Fruit fly (Drosophila melanogaster): ENCODE results near the gene CG15772.

Gene CG15772

DNA sequence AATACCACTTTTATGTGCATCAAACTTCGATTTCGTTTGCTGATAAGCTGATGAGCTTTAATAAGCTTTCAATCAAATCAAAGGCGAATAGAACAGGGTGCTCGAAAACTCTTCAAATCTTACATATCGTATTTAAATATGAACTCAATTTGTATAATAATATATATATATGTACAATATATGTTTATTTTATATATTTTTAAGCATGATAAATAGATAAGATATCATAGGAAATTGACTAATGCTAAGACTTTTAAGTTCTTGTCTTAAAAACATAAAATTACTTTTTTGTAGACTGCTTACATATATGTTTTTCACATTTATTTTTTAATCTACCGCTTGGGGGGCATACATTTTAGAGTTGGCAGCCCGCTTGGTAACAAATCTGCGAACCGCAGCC lies at the start of gene CG15772:
Gene CG15772, plus strand, starts transcription at position 301 of the 400 bp plus-strand sequence.
- TF ChIP-seq CTCF (optimal IDR thresholded peaks at IDR 0.05), result no peak
- TF ChIP-seq CG8478 (optimal IDR thresholded peaks at IDR 0.05), result no peak

DNA sequence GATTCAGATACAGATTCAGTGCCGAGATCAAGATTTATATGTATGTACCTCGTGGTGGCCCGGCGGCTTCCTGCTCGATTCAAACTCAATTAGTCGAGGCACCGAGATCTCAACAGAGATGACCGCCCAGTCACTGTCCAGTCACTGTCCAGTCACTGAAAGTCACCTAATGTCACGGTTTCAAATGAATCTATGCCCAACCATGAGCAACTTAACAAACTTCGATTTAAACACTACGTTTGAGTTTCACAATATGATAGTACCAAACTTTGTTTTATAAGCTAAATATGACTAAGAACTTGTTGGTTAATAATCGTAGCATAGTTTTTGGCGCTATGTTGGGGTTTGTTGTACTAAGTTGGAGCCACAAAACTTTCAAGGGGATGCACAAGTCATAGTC lies 47.0 kb upstream of the CG15772 start:
- no peak for TF ChIP-seq CG8478 (optimal IDR thresholded peaks at IDR 0.05)
- TF ChIP-seq CTCF (optimal IDR thresholded peaks at IDR 0.05), result no peak

DNA sequence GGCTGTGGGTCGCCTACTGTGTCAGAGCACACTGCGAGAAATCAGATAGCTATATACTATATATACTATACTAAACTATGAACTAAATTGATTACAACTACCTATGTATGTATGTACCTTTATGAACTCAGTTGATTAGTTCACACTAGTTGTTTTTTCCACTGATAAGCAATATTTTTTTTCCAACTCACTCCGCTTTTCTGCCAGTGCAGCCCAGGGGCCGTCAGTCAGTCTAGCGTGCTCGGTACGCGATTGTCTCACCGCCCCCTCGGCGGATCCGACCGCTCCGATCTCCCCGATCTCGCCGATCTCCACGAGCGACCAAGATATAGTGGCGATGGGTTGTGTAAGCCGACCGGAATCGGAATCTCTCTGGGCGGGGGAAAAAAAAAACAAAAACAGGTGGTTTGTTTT lies 46.1 kb upstream of the CG15772 start:
- no peak for TF ChIP-seq CG8478 (optimal IDR thresholded peaks at IDR 0.05)
- TF ChIP-seq CTCF (optimal IDR thresholded peaks at IDR 0.05), result no peak

DNA sequence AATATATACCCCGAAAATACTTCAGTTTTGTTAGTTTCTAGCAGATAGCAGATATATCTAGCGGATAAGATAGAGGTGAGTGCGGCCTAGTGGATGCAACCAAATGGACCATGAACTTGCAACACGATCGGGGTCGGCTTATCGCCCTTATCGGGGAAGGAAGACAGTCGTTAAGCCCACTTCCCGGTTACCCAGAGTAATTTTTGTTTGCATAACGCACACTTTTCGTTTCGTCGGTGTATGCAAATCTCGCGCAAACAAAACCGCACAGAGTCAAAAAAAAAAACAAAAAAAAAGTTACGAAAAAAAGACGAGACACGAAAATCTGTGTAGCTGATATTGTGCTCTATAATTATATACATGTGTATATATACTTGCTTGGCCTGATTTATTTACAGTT lies 39.1 kb upstream of the CG15772 start:
- TF ChIP-seq CG8478 (optimal IDR thresholded peaks at IDR 0.05) (no peak), CTCF (optimal IDR thresholded peaks at IDR 0.05) (no peak)

DNA sequence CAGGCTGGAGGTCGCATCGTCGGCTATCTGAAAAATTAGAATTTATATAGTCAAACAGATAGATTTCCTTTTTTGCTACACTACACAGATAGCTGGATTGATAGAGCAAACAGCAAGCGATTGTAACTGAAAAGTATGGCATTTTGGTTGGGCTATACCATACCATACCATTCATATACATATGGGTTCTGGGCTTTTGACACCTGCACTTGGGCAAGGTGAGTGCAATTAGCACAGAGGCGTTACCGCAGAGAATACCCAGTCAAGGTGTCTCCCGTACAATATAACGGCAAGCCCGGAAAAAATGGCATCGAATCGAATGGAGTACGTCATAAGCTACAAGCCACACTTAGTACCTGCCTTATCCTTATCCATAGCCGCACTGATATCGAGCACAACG lies 37.3 kb upstream of the CG15772 start:
- no peak for TF ChIP-seq CTCF (optimal IDR thresholded peaks at IDR 0.05)
- TF ChIP-seq CG8478 (optimal IDR thresholded peaks at IDR 0.05), result no peak

DNA sequence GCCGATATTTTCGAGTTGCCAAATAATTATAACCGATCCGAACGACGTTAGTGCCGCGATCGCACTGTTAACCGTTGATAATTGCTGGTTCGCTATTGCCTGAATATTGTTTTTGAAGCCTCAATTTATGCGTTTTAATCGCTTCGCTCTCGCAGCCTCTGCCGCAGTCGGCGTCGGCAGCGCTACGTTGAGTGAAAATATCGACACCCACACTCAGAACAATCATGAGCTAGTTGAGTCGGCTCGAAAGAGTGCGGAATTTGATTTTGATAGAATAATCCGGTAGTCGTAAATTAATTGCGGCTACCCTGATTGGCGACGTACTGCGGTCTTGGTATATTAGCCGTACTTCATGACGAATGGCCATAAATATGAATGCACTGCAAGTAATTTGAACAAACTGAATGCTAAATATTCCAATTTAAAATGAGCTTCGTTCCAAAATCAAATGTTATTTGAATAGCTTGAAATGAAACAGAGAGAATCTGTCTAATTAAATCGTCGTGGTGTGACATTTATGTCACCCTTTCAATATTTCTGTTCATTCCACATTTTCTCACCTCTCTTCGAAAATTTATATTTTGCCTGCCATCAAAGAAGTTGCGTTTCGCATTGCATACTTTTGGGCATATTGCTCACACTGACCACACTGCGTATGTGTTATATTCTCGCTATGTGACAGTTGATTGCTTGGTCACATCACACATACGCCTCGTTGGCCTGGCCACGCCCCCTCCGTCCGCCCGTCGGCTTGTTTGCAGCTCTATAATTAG lies 36.4 kb upstream of the CG15772 start:
- TF ChIP-seq CTCF (optimal IDR thresholded peaks at IDR 0.05) (no peak), CG8478 (optimal IDR thresholded peaks at IDR 0.05) (no peak)

DNA sequence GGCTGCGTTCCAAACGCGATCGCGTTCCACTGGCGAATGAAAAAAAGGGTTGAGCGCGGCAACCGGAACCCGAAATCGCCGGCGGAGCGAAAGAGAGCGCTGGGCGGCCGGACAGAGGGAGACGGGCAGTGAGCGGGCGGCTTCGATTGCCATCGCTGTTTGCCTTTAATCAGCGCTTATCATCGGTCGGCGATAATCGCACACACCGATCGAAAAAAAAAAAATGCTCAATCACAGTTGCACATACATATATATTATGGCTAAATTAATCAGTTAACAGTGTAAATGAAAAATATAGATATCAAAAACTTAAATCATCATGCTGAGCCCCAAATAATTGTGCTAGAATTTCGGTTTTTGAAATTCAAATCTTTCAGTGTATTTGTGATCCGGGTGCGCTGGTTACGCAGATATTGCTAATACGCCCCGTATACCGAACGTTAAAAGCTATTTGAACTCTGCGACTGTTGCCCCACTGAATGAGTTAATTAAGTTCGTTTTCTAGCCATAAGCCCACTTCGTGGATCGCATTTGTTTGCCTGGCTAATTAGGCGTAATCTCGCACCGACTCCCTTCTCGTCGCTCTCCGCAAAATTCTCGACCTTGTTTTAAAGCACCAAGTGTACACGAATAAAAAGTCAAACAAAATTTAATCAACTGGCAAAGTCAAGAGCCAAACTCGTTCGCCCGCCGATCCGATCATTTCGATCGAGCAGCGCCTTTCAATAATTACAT lies 34.1 kb upstream of the CG15772 start, which contains the start of gene CG33080:
Gene CG33080, minus strand, starts transcription at position 38 of the 735 bp plus-strand sequence.
- no peak for TF ChIP-seq CG8478 (optimal IDR thresholded peaks at IDR 0.05)
- no peak for TF ChIP-seq CTCF (optimal IDR thresholded peaks at IDR 0.05)

DNA sequence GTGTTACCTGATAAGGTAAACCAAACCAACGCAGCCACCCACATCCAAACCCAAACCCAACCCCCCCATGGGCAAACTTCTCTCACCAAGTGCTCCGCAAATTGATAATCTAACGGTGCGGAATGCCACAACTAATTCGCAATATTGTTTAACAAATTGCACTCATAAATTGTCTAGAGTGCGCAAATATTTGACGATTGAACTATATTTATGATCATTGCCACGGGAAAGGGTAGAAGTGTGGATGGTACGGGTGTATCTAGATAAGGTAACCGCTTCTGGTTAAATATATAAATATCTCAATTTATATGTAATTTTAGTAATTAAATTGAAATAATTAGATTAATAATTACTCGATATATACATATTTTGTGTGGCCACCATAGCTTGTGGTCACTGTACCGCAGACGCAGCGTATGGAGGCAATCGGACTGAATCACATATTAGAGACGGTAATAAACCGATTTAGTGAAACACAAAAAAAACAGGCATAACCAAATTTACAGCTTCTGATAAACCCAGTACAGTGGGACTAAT lies 33.5 kb upstream of the CG15772 start:
- no peak for TF ChIP-seq CTCF (optimal IDR thresholded peaks at IDR 0.05)

DNA sequence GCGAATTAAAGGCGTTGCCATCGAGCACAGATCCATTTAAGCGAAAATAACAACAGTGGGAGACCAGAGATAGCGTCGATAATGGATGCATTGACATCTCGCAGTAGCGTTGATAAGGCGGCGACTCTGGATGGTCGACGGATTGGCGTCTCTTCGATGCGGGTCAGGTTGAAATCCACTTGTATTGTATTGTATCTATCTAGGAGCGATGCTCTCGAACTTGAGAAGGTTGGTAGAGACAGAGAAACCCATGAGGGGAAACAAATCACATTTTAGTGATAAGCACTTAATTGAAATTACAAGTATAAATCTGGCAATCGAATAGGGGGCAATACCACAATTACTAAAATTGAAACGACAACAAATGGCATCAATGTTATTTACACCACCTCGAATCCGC lies 28.5 kb upstream of the CG15772 start:
- TF ChIP-seq CTCF (optimal IDR thresholded peaks at IDR 0.05) (no peak), CG8478 (optimal IDR thresholded peaks at IDR 0.05) (no peak)

DNA sequence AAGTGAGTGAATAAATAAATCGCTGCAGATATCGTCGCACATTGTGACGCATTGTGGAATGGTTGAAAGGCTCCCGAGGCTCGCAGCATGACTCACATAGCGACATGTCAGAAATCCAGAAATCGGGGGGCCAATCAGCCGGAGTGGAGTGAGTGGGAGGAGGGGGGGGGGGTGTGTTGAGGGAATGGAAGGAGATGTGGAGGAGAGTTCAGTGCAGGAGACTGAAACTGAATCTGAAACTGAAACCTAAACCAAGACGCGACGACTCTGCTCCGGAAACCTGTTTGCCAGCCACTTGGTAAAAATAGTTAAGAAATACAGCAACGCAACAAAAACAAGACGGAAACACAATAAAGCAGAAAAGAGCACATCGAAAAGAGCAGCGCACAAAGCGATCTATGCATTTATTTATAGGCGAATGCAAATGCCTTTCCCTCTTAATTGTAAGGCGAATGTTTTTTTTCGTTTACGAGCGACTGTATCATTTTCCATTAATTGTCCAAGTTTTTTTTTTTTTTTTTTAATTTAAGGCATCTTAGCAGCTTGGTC lies 27.8 kb upstream of the CG15772 start:
- TF ChIP-seq CG8478 (optimal IDR thresholded peaks at IDR 0.05) (no peak), CTCF (optimal IDR thresholded peaks at IDR 0.05) (no peak)

DNA sequence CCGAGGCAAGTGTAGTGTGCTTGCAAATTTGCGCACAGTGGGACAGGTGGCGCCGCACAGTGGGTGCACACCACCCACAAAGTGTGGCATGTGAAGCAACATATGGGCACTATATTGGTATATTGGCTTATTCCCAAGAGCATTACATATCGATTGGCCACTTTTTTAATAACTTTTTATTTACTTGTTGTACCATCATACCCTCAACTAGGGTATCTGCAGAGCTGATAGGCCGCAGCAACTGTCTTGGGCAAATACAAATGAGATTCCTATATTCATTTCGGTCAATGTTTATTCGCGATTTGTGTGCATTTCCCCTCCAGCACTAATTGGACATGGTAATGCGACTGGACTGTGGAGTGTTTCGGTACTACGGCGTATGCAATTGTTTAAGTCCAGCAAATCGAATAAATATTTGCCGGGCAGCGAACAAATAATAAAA lies 27.3 kb upstream of the CG15772 start:
- TF ChIP-seq CTCF (optimal IDR thresholded peaks at IDR 0.05) (no peak), CG8478 (optimal IDR thresholded peaks at IDR 0.05) (no peak)

DNA sequence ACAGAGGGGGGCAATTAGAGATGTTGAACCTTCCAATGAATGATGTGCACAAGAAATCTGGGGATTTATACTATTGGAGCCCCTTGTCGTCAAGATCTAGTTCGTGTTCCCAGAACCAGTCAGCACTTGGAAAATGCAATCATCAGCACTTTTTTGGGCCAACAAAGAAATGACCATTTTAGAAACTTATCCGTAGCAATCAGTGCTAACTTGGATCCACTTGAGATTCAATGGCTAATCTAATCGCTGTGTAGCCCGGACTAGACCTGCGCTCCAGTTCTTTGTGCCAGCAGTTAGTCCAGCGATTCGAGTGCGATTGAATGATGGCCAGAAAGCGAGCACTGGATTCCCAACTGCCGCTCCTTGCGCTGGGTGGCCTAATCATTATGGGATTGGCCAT lies 19.6 kb upstream of the CG15772 start, which contains the start of gene CG15773:
Gene CG15773, plus strand, starts transcription at position 301 of the 400 bp plus-strand sequence.
- TF ChIP-seq CTCF (optimal IDR thresholded peaks at IDR 0.05) (no peak), CG8478 (optimal IDR thresholded peaks at IDR 0.05) (no peak)

DNA sequence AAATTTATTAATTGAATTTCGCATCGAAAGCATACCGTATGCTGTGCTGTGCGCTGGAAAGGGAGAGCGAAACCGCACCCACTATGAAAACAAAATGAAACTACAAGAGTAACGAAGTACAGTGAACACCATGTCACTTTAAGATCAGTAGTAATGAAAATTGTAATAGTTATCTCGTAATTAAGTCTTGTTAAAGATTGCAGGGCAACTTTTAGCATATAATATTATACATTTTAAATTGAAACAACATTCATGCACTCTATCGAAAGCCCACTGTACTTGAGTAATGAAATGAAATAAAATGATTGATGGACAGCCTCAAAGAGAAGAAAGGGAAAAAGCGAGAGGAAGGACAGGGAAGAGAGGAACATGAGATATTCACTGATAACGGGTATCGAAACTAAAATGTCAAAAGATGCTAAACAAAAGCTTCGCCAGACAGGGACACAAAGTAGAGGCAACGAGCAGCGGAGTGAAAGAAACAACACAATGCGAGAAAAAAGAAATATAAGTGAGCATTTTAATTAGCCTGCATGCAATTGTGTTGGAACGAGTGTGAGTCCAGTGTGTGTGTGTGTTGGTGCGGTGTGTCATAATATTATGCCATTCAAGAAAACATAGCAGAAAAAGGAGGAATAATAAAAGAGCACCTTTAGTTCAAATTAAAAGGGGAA lies 16.6 kb upstream of the CG15772 start:
- TF ChIP-seq CG8478 (optimal IDR thresholded peaks at IDR 0.05) (no peak), CTCF (optimal IDR thresholded peaks at IDR 0.05) (no peak)

DNA sequence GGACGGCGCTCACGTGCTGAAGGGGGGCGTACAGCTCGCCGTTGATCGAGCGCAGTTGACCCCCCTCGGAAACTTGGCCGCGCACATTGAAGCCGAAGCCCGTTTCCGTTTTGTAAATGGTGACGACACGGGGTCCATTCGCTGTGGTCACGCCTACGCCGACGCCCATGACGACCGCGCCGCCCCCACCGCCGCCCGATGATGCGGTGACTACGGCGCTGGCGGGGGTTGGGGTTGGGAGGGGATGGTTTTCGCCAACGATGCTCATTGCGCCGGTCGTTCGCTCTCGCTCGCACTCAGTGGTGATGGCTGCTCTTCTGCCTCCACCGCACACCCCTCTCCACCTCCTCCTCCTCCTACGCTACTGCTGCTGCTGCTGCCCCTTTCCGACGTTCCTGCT lies 14.9 kb upstream of the CG15772 start:
- no peak for TF ChIP-seq CTCF (optimal IDR thresholded peaks at IDR 0.05)
- no peak for TF ChIP-seq CG8478 (optimal IDR thresholded peaks at IDR 0.05)

DNA sequence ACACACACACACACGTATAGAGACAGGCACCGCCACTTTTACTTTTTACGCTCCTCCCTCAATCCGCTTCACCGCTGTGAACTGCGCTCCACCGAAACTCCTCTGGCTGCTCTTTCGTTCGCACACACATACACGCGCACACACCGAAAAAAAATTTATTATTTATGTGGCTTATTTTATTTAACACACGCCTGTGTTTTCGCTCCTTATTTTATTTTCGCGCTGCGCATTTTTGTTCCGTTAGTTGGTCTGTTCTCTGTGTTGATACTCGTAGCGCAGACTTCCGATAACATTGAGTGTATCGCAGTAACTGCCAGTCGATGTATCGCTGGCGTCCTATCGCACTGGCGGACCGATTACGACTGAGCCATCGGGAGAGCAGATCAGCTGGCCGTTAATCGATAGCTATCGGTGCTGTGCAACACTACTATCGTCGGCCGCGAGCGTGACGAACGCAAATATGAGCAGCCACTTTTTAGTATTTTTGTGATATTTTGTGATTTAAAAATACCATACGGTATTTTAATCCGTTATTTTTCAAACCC lies 14.3 kb upstream of the CG15772 start, which contains the start of gene Snx27:
Gene Snx27, minus strand, starts transcription at position 356 of the 545 bp plus-strand sequence.
- TF ChIP-seq CTCF (optimal IDR thresholded peaks at IDR 0.05) (peak; percentile 29 to 45), CG8478 (optimal IDR thresholded peaks at IDR 0.05) (no peak)

Measured in S2 (cell line).